Fruit fly (Drosophila melanogaster): Measurements from ENCODE around the gene CG4928.

dm6 chrX:16942735-16943514, 29.9 kb downstream of the CG4928 start, which contains the start of the genes CG13001 and RhoGAP15B:
- TF ChIP-seq pan (optimal IDR thresholded peaks at IDR 0.05) (no peak), psq (optimal IDR thresholded peaks at IDR 0.05) (no peak), Dll (optimal IDR thresholded peaks at IDR 0.05) (no peak)

Data from whole organism.